Worm (Caenorhabditis elegans) whole organism, L4 larva: ENCODE data around the gene sra-11.

Source experiments
- F49E8.2 ChIP-seq: sonication (generic microtip); optimal IDR thresholded peaks from 2 replicates; lab custom pipeline; 2016; ENCODE audit warnings: missing compliant biosample characterization, mild to moderate bottlenecking, missing genetic modification characterization, borderline replicate concordance
- T20F7.1 ChIP-seq: fragments of 200-800 bp; sonication (Bioruptor generic); optimal IDR thresholded peaks from 2 replicates; lab custom pipeline; 2018; ENCODE audit warnings: mild to moderate bottlenecking, missing genetic modification characterization, missing compliant biosample characterization
- Y48G9A.11 ChIP-seq: fragments of 200-800 bp; sonication (Bioruptor generic); IDR thresholded peaks from 2 replicates; pipeline ENCODE4 v1.3.6; 2022; ENCODE audit warnings: missing genetic modification reagents, missing genetic modification characterization, missing compliant biosample characterization
- ZK546.5 ChIP-seq, 2 experiments: sonication (generic microtip); optimal IDR thresholded peaks; 2 replicates each; lab custom pipeline; 2017; ENCODE audit warnings: missing biosample characterization in 2 of 2, missing genetic modification characterization in 2 of 2
- aha-1 ChIP-seq: fragments of 150-350 bp; peaks from one replicate; lab custom pipeline; 2014; ENCODE audit warnings: missing biosample characterization, missing genetic modification characterization
- aly-2 ChIP-seq: sonication (generic microtip); optimal IDR thresholded peaks from 2 replicates; lab custom pipeline; 2018; ENCODE audit warnings: missing biosample characterization, missing genetic modification characterization
- ceh-28 ChIP-seq: fragments of 150-350 bp; optimal IDR thresholded peaks from 2 replicates; lab custom pipeline; 2014; ENCODE audit warnings: missing biosample characterization, missing genetic modification reagents, missing genetic modification characterization
- ceh-62 ChIP-seq: sonication (generic microtip); optimal IDR thresholded peaks from 2 replicates; lab custom pipeline; 2017; ENCODE audit warnings: missing biosample characterization, missing genetic modification characterization
- ces-1 ChIP-seq: fragments of 150-350 bp; sonication (generic microtip); optimal IDR thresholded peaks from 4 replicates; lab custom pipeline; 2014; ENCODE audit warnings: missing biosample characterization, missing genetic modification reagents, missing genetic modification characterization
- cey-2 ChIP-seq: sonication (generic microtip); optimal IDR thresholded peaks from 3 replicates; lab custom pipeline; 2017; ENCODE audit warnings: missing genetic modification characterization, mild to moderate bottlenecking, missing compliant biosample characterization, antibody characterized with exemption, borderline replicate concordance; ENCODE audit not compliant: insufficient read depth
- daf-16 ChIP-seq, 3 experiments: sonication (generic microtip); optimal IDR thresholded peaks; 2 replicates each; lab custom pipeline; 2016 to 2017; ENCODE audit warnings: missing genetic modification characterization in 3 of 3, missing genetic modification reagents in 3 of 3, mild to moderate bottlenecking in 2 of 3, missing compliant biosample characterization in 2 of 3, missing biosample characterization in 1 of 3, moderate library complexity in 1 of 3
- dmd-6 ChIP-seq: fragments of 200-800 bp; sonication (Bioruptor generic); IDR thresholded peaks from 2 replicates; pipeline ENCODE4 v1.3.6; 2022; ENCODE audit warnings: missing genetic modification reagents, missing genetic modification characterization, missing compliant biosample characterization
- dve-1 ChIP-seq: sonication (generic microtip); optimal IDR thresholded peaks from 2 replicates; lab custom pipeline; 2017; ENCODE audit warnings: antibody characterized with exemption, mild to moderate bottlenecking, missing genetic modification characterization, missing compliant biosample characterization; ENCODE audit not compliant: insufficient read depth
- egl-27 ChIP-seq: sonication (generic microtip); optimal IDR thresholded peaks from 3 replicates; lab custom pipeline; 2017; ENCODE audit warnings: missing biosample characterization, missing genetic modification reagents, missing genetic modification characterization
- egl-43 ChIP-seq: fragments of 200-800 bp; sonication (Bioruptor generic); IDR thresholded peaks from 2 replicates; pipeline ENCODE4 v1.3.6; 2022; ENCODE audit warnings: missing genetic modification reagents, missing genetic modification characterization, missing compliant biosample characterization
- gei-8 ChIP-seq: fragments of 200-800 bp; sonication (Bioruptor generic); optimal IDR thresholded peaks from 2 replicates; lab custom pipeline; 2018; ENCODE audit warnings: mild to moderate bottlenecking, missing genetic modification characterization, missing compliant biosample characterization
- hlh-11 ChIP-seq: fragments of 200-800 bp; sonication (Bioruptor generic); optimal IDR thresholded peaks from 2 replicates; lab custom pipeline; 2018; ENCODE audit warnings: mild to moderate bottlenecking, missing genetic modification characterization, missing compliant biosample characterization
- hlh-30 ChIP-seq: sonication (generic microtip); optimal IDR thresholded peaks from 2 replicates; lab custom pipeline; 2017; ENCODE audit warnings: antibody characterized with exemption, mild to moderate bottlenecking, missing genetic modification characterization, missing compliant biosample characterization; ENCODE audit not compliant: insufficient read depth
- hmg-1.1 ChIP-seq: fragments of 200-800 bp; sonication (Bioruptor generic); IDR thresholded peaks from 2 replicates; pipeline ENCODE4 v1.3.6; 2022; ENCODE audit warnings: missing genetic modification reagents, missing genetic modification characterization, missing compliant biosample characterization
- lin-38 ChIP-seq: fragments of 200-800 bp; sonication (Bioruptor generic); IDR thresholded peaks from 2 replicates; pipeline ENCODE4 v1.3.6; 2022; ENCODE audit warnings: missing genetic modification reagents, missing genetic modification characterization, missing compliant biosample characterization
- lir-3 ChIP-seq: sonication (generic microtip); optimal IDR thresholded peaks from 2 replicates; lab custom pipeline; 2016; ENCODE audit warnings: mild to moderate bottlenecking, missing genetic modification characterization, missing compliant biosample characterization
- lsy-2 ChIP-seq, 2 experiments: fragments of 150-350 bp in 1 of 2; sonication (generic microtip) in 1 of 2; optimal IDR thresholded peaks; 2 replicates each; lab custom pipeline; 2014 to 2017; ENCODE audit warnings: missing biosample characterization in 2 of 2, missing genetic modification characterization in 2 of 2
- madf-9 ChIP-seq: fragments of 200-800 bp; sonication (Bioruptor generic); conservative IDR thresholded peaks from 2 replicates; pipeline ENCODE4 v1.3.6; 2022; ENCODE audit warnings: missing genetic modification reagents, missing genetic modification characterization, missing compliant biosample characterization
- mdl-1 ChIP-seq, 2 experiments: fragments of 150-350 bp in 1 of 2; sonication (generic microtip) in 1 of 2; optimal IDR thresholded peaks; 2 replicates each; lab custom pipeline; 2014 to 2017; ENCODE audit warnings: missing biosample characterization in 2 of 2, missing genetic modification characterization in 2 of 2
- mdt-29 ChIP-seq: fragments of 200-800 bp; sonication (Bioruptor generic); IDR thresholded peaks from 2 replicates; pipeline ENCODE4 v1.3.6; 2022; ENCODE audit warnings: missing genetic modification reagents, missing genetic modification characterization, missing compliant biosample characterization
- mep-1 ChIP-seq: fragments of 150-350 bp; sonication (generic microtip); optimal IDR thresholded peaks from 3 replicates; lab custom pipeline; 2014; ENCODE audit warnings: missing biosample characterization, missing genetic modification characterization
- mes-2 ChIP-seq: sonication (generic microtip); optimal IDR thresholded peaks from 2 replicates; lab custom pipeline; 2016; ENCODE audit warnings: missing genotype, mild to moderate bottlenecking, missing genetic modification characterization, missing compliant biosample characterization; ENCODE audit not compliant: poor library complexity, severe bottlenecking
- mxl-2 ChIP-seq: fragments of 200-800 bp; sonication (Bioruptor generic); conservative IDR thresholded peaks from 2 replicates; pipeline ENCODE4 v1.3.6; 2022; ENCODE audit warnings: missing genetic modification reagents, missing genetic modification characterization, missing compliant biosample characterization
- mxl-3 ChIP-seq: fragments of 200-800 bp; sonication (Bioruptor generic); optimal IDR thresholded peaks from 2 replicates; lab custom pipeline; 2018; ENCODE audit warnings: mild to moderate bottlenecking, missing genetic modification characterization, missing compliant biosample characterization
- nhr-102 ChIP-seq: sonication (generic microtip); optimal IDR thresholded peaks from 2 replicates; lab custom pipeline; 2016; ENCODE audit warnings: mild to moderate bottlenecking, missing genetic modification characterization, moderate library complexity, missing compliant biosample characterization
- nhr-11 ChIP-seq: fragments of 150-350 bp; optimal IDR thresholded peaks from 2 replicates; lab custom pipeline; 2014; ENCODE audit warnings: missing biosample characterization, missing genetic modification characterization
- nhr-111 ChIP-seq: fragments of 200-800 bp; sonication (Bioruptor generic); optimal IDR thresholded peaks from 2 replicates; lab custom pipeline; 2018; ENCODE audit warnings: mild to moderate bottlenecking, missing genetic modification characterization, missing compliant biosample characterization
- nhr-28 ChIP-seq: fragments of 150-350 bp; optimal IDR thresholded peaks from 2 replicates; lab custom pipeline; 2014; ENCODE audit warnings: missing biosample characterization, missing genetic modification characterization
- nhr-41 ChIP-seq: fragments of 200-800 bp; sonication (Bioruptor generic); IDR thresholded peaks from 2 replicates; pipeline ENCODE4 v1.3.6; 2022; ENCODE audit warnings: missing genetic modification reagents, missing genetic modification characterization, missing compliant biosample characterization
- nhr-48 ChIP-seq: sonication (generic microtip); optimal IDR thresholded peaks from 2 replicates; lab custom pipeline; 2016; ENCODE audit warnings: mild to moderate bottlenecking, missing genetic modification characterization, missing compliant biosample characterization
- nhr-76 ChIP-seq: fragments of 150-350 bp; optimal IDR thresholded peaks from 2 replicates; lab custom pipeline; 2014; ENCODE audit warnings: missing biosample characterization, missing genetic modification characterization
- nhr-77 ChIP-seq: fragments of 150-350 bp; optimal IDR thresholded peaks from 2 replicates; lab custom pipeline; 2014; ENCODE audit warnings: missing biosample characterization, missing genetic modification characterization
- php-3 ChIP-seq: fragments of 200-800 bp; sonication (Bioruptor generic); IDR thresholded peaks from 2 replicates; pipeline ENCODE4 v1.3.6; 2022; ENCODE audit warnings: missing genetic modification reagents, missing genetic modification characterization, missing compliant biosample characterization
- pqm-1 ChIP-seq: sonication (generic microtip); optimal IDR thresholded peaks from 2 replicates; lab custom pipeline; 2017; ENCODE audit warnings: missing biosample characterization, missing genetic modification characterization
- sdz-12 ChIP-seq: fragments of 200-800 bp; sonication (Bioruptor generic); optimal IDR thresholded peaks from 2 replicates; lab custom pipeline; 2018; ENCODE audit warnings: mild to moderate bottlenecking, missing genetic modification characterization, missing compliant biosample characterization
- skn-1 ChIP-seq: fragments of 150-350 bp; optimal IDR thresholded peaks from 2 replicates; lab custom pipeline; 2014; ENCODE audit warnings: missing biosample characterization, missing genetic modification characterization
- snpc-1.2 ChIP-seq: fragments of 200-800 bp; sonication (Bioruptor generic); IDR thresholded peaks from 2 replicates; pipeline ENCODE4 v1.3.6; 2022; ENCODE audit warnings: missing genetic modification reagents, missing genetic modification characterization, missing compliant biosample characterization
- vab-7 ChIP-seq: fragments of 200-800 bp; sonication (Bioruptor generic); IDR thresholded peaks from 2 replicates; pipeline ENCODE4 v1.3.6; 2022; ENCODE audit warnings: missing genetic modification reagents, missing genetic modification characterization, missing compliant biosample characterization
- zfp-3 ChIP-seq: fragments of 200-800 bp; sonication (Bioruptor generic); conservative IDR thresholded peaks from 2 replicates; pipeline ENCODE4 v1.3.6; 2022; ENCODE audit warnings: missing genetic modification reagents, missing genetic modification characterization, missing compliant biosample characterization
- zip-11 ChIP-seq: fragments of 200-800 bp; sonication (Bioruptor generic); IDR thresholded peaks from 2 replicates; pipeline ENCODE4 v1.3.6; 2022; ENCODE audit warnings: missing genetic modification characterization, missing compliant biosample characterization
- zip-2 ChIP-seq: fragments of 150-350 bp; optimal IDR thresholded peaks from 2 replicates; lab custom pipeline; 2014; ENCODE audit warnings: missing biosample characterization, missing genetic modification characterization

sra-11 gene

DNA sequence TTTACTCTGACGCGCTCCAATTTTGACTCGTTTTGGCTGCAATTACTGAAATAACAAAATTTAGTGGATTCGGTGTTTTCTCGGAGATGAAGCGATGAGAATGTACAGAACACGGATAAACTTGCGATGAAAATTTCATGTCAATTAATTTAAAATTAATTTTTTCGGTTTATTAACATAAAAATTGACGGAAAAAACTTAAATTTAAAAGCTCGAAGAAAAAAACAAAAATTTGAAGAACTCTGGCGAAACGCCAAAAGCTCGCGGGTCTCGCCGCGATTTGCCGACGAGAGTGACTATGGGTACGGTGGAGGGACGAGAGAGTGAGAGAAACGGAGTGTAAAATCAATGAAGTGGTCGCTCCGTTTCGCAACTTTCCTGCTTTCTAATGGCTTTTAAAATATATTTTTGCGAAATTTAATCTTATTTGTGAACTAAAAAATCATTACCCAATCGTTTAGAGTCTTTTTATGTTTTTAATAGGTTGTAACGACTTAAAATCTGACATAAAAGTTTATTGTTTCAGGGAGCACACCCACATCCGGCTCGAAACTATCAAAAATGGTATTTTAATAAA lies 41.4 kb downstream of the sra-11 start, which contains the start of the genes gmps-1 and cap-2 (continued):
- TF ChIP-seq aha-1 (tag; lab: Kevin White, UChicago): peak; percentile 96
- TF ChIP-seq nhr-111 (GFP tag; lab: Kevin White, UChicago): no peak
- peak; percentile 75 for TF ChIP-seq ceh-28
- TF ChIP-seq lin-38 (GFP tag; lab: Robert Waterston, UW): peak; percentile 93
- peak; percentile 93 for TF ChIP-seq nhr-11 (tag; lab: Kevin White, UChicago)
- peak; percentile 76; the same call in 1 of the 2 replicates for TF ChIP-seq mxl-2
- no peak for TF ChIP-seq zip-11 (GFP tag; lab: Robert Waterston, UW)
- TF ChIP-seq zfp-3: peak; percentile 86
- peak; percentile 83 for TF ChIP-seq php-3 (GFP tag; lab: Robert Waterston, UW)
- no peak for TF ChIP-seq aly-2 (tag; lab: Kevin White, UChicago)
- TF ChIP-seq pqm-1 (tag; lab: Kevin White, UChicago): peak; percentile 12
- no peak for TF ChIP-seq skn-1 (tag; lab: Kevin White, UChicago)
- TF ChIP-seq nhr-76 (tag; lab: Kevin White, UChicago): peak; percentile 35
- TF ChIP-seq lir-3 (tag; lab: Kevin White, UChicago): peak; percentile 55
- peak; percentile 48 for TF ChIP-seq mxl-3
- peak; percentile 92 for TF ChIP-seq egl-43
- peak; percentile 95 for TF ChIP-seq hlh-11
- peak; percentile 96 for TF ChIP-seq nhr-102
- no peak for TF ChIP-seq ceh-62 (tag; lab: Kevin White, UChicago)
- peak; percentile 75 for TF ChIP-seq snpc-1.2
- peak; percentile 75 for TF ChIP-seq F49E8.2 (tag; lab: Kevin White, UChicago)
- TF ChIP-seq Y48G9A.11: peak; percentile 78
- TF ChIP-seq ZK546.5 (tag; optimal IDR thresholded peaks at IDR 0.05; lab: Kevin White, UChicago): peak in 1 of 2 experiments; percentile 20
- TF ChIP-seq sdz-12 (GFP tag; lab: Kevin White, UChicago): peak; percentile 33
- peak; percentile 90 for TF ChIP-seq nhr-48 (tag; lab: Kevin White, UChicago)
- no peak for TF ChIP-seq egl-27 (tag; lab: Kevin White, UChicago)
- peak; percentile 80 for TF ChIP-seq vab-7 (GFP tag; lab: Robert Waterston, UW)
- no peak for TF ChIP-seq nhr-41
- TF ChIP-seq ces-1 (GFP tag; lab: Kevin White, UChicago): peak; percentile 75
- no peak for TF ChIP-seq cey-2 (tag; lab: Kevin White, UChicago)
- TF ChIP-seq zip-2: peak; percentile 72
- TF ChIP-seq mdl-1 (tag; optimal IDR thresholded peaks at IDR 0.05; lab: Kevin White, UChicago): peak; percentile 61 to 78
- TF ChIP-seq mep-1 (tag; lab: Kevin White, UChicago): peak; percentile 99

DNA sequence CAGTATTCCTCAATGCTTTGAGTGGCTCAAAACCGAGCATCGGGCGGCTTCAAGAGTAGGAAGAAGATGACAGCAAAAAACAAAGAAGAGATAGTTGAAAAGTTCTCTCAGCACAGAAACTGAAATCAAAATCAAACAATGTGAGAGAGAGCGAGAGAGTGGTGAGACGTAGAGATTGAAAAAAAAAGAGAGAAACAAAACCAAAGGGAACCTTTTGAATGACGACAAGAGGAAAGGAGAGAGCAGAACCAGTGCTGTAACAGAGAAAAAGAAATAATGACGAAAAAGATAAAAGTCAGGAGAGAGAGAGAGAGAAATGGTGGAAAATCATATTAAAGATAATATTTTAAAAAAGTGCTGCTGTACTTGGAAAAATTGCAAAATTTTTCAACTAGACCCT lies 42.9 kb downstream of the sra-11 start:
- TF ChIP-seq gei-8 (GFP tag; lab: Kevin White, UChicago) (no peak), mep-1 (tag; lab: Kevin White, UChicago) (peak; percentile 29), lsy-2 (tag; optimal IDR thresholded peaks at IDR 0.05; lab: Kevin White, UChicago) (peak; percentile 4 to 76), lir-3 (tag; lab: Kevin White, UChicago) (no peak), hmg-1.1 (peak; percentile 65), dmd-6 (peak; percentile 51), hlh-11 (peak; percentile 51), mdt-29 (GFP tag; lab: Robert Waterston, UW) (no peak), mes-2 (tag; lab: Kevin White, UChicago) (peak; percentile 53), T20F7.1 (GFP tag; lab: Kevin White, UChicago) (no peak), nhr-77 (tag; lab: Kevin White, UChicago) (peak; percentile 19), nhr-28 (tag; lab: Kevin White, UChicago) (peak; percentile 43), hlh-30 (peak; percentile 6), daf-16 (GFP tag; optimal IDR thresholded peaks at IDR 0.05; lab: Kevin White, UChicago) (no peak), daf-16 (tag; optimal IDR thresholded peaks at IDR 0.05; lab: Kevin White, UChicago) (peak; percentile 44), madf-9 (no peak), pqm-1 (tag; lab: Kevin White, UChicago) (peak; percentile 31), dve-1 (tag; lab: Kevin White, UChicago) (peak; percentile 82)
